Worm (Caenorhabditis elegans) whole organism, L4 larva: ENCODE data around the gene pro-1.

Experiments
- F44E2.7 ChIP-seq: fragments of 200-800 bp; sonication (Bioruptor generic); IDR thresholded peaks from 2 replicates; pipeline ENCODE4 v2.1.2; 2022; ENCODE audit warnings: missing genetic modification characterization, missing compliant biosample characterization
- Y105C5A.15 ChIP-seq: fragments of 200-800 bp; sonication (Bioruptor generic); IDR thresholded peaks from 2 replicates; pipeline ENCODE4 v1.3.6; 2022; ENCODE audit warnings: missing genetic modification characterization, missing compliant biosample characterization
- Y5F2A.4 ChIP-seq: fragments of 200-800 bp; sonication (Bioruptor generic); optimal IDR thresholded peaks from 2 replicates; lab custom pipeline; 2018; ENCODE audit warnings: mild to moderate bottlenecking, missing genetic modification characterization, missing compliant biosample characterization
- Y75B8A.6 ChIP-seq: fragments of 200-800 bp; sonication (Bioruptor generic); IDR thresholded peaks from 2 replicates; pipeline ENCODE4 v1.3.6; 2022; ENCODE audit warnings: missing genetic modification reagents, missing genetic modification characterization, missing compliant biosample characterization
- ZK546.5 ChIP-seq, 2 experiments: sonication (generic microtip); optimal IDR thresholded peaks; 2 replicates each; lab custom pipeline; 2017; ENCODE audit warnings: missing biosample characterization in 2 of 2, missing genetic modification characterization in 2 of 2
- aly-2 ChIP-seq: sonication (generic microtip); optimal IDR thresholded peaks from 2 replicates; lab custom pipeline; 2018; ENCODE audit warnings: missing biosample characterization, missing genetic modification characterization
- ama-1 ChIP-seq: fragments of 150-350 bp; optimal IDR thresholded peaks from 2 replicates; lab custom pipeline; 2014; ENCODE audit warnings: inconsistent platforms, mixed read lengths
- attf-4 ChIP-seq: sonication (generic microtip); optimal IDR thresholded peaks from 3 replicates; lab custom pipeline; 2017; ENCODE audit warnings: missing biosample characterization, missing genetic modification characterization
- ceh-20 ChIP-seq: fragments of 200-800 bp; sonication (Bioruptor generic); IDR thresholded peaks from 2 replicates; pipeline ENCODE4 v1.3.6; 2022; ENCODE audit warnings: missing genetic modification reagents, missing genetic modification characterization, missing compliant biosample characterization
- ceh-32 ChIP-seq: sonication (generic microtip); optimal IDR thresholded peaks from 2 replicates; lab custom pipeline; 2016; ENCODE audit warnings: mild to moderate bottlenecking, missing genetic modification characterization, missing compliant biosample characterization; ENCODE audit not compliant: poor library complexity
- ceh-44 ChIP-seq: fragments of 200-800 bp; sonication (Bioruptor generic); IDR thresholded peaks from 2 replicates; pipeline ENCODE4 v1.3.6; 2022; ENCODE audit warnings: missing genetic modification reagents, missing genetic modification characterization, missing compliant biosample characterization
- ceh-82 ChIP-seq: sonication (generic microtip); optimal IDR thresholded peaks from 2 replicates; lab custom pipeline; 2017; ENCODE audit warnings: missing biosample characterization, missing genetic modification characterization
- daf-12 ChIP-seq: fragments of 150-350 bp; optimal IDR thresholded peaks from 2 replicates; lab custom pipeline; 2014; ENCODE audit warnings: missing biosample characterization, missing genetic modification reagents, missing genetic modification characterization
- daf-16 ChIP-seq, 3 experiments: sonication (generic microtip); optimal IDR thresholded peaks; 2 replicates each; lab custom pipeline; 2016 to 2017; ENCODE audit warnings: missing genetic modification characterization in 3 of 3, missing genetic modification reagents in 3 of 3, mild to moderate bottlenecking in 2 of 3, missing compliant biosample characterization in 2 of 3, missing biosample characterization in 1 of 3, moderate library complexity in 1 of 3
- dmd-6 ChIP-seq: fragments of 200-800 bp; sonication (Bioruptor generic); IDR thresholded peaks from 2 replicates; pipeline ENCODE4 v1.3.6; 2022; ENCODE audit warnings: missing genetic modification reagents, missing genetic modification characterization, missing compliant biosample characterization
- dmd-8 ChIP-seq: fragments of 200-800 bp; sonication (Bioruptor generic); IDR thresholded peaks from 2 replicates; pipeline ENCODE4 v1.3.6; 2022; ENCODE audit warnings: missing genetic modification characterization, missing compliant biosample characterization
- dve-1 ChIP-seq: sonication (generic microtip); optimal IDR thresholded peaks from 2 replicates; lab custom pipeline; 2017; ENCODE audit warnings: antibody characterized with exemption, mild to moderate bottlenecking, missing genetic modification characterization, missing compliant biosample characterization; ENCODE audit not compliant: insufficient read depth
- fkh-10 ChIP-seq: fragments of 150-350 bp; optimal IDR thresholded peaks from 2 replicates; lab custom pipeline; 2014; ENCODE audit warnings: missing biosample characterization, missing genetic modification reagents, missing genetic modification characterization
- jun-1 ChIP-seq: fragments of 150-350 bp; optimal IDR thresholded peaks from 2 replicates; lab custom pipeline; 2014; ENCODE audit warnings: missing biosample characterization, missing genetic modification reagents, missing genetic modification characterization
- lin-13 ChIP-seq: fragments of 150-350 bp; optimal IDR thresholded peaks from 2 replicates; lab custom pipeline; 2014; ENCODE audit warnings: missing biosample characterization, missing genetic modification reagents, missing genetic modification characterization
- lin-15B ChIP-seq: fragments of 150-350 bp; sonication (generic microtip); optimal IDR thresholded peaks from 3 replicates; lab custom pipeline; 2014; ENCODE audit warnings: missing biosample characterization, missing genetic modification characterization
- lin-29 ChIP-seq: fragments of 200-800 bp; sonication (Bioruptor generic); IDR thresholded peaks from 2 replicates; pipeline ENCODE4 v1.3.6; 2022; ENCODE audit warnings: missing genetic modification reagents, missing genetic modification characterization, missing compliant biosample characterization
- lin-39 ChIP-seq: fragments of 150-350 bp; optimal IDR thresholded peaks from 2 replicates; lab custom pipeline; 2014; ENCODE audit warnings: missing biosample characterization, missing genetic modification reagents, missing genetic modification characterization
- lir-3 ChIP-seq: sonication (generic microtip); optimal IDR thresholded peaks from 2 replicates; lab custom pipeline; 2016; ENCODE audit warnings: mild to moderate bottlenecking, missing genetic modification characterization, missing compliant biosample characterization
- madf-5 ChIP-seq, 2 experiments: fragments of 200-800 bp; sonication (Bioruptor generic); IDR thresholded peaks; 2 replicates each; pipeline ENCODE4 v1.3.6; 2022; ENCODE audit warnings: missing compliant biosample characterization in 2 of 2, missing genetic modification characterization in 2 of 2
- mdl-1 ChIP-seq, 2 experiments: fragments of 150-350 bp in 1 of 2; sonication (generic microtip) in 1 of 2; optimal IDR thresholded peaks; 2 replicates each; lab custom pipeline; 2014 to 2017; ENCODE audit warnings: missing biosample characterization in 2 of 2, missing genetic modification characterization in 2 of 2
- mep-1 ChIP-seq: fragments of 150-350 bp; sonication (generic microtip); optimal IDR thresholded peaks from 3 replicates; lab custom pipeline; 2014; ENCODE audit warnings: missing biosample characterization, missing genetic modification characterization
- mes-2 ChIP-seq: sonication (generic microtip); optimal IDR thresholded peaks from 2 replicates; lab custom pipeline; 2016; ENCODE audit warnings: missing genotype, mild to moderate bottlenecking, missing genetic modification characterization, missing compliant biosample characterization; ENCODE audit not compliant: poor library complexity, severe bottlenecking
- mxl-2 ChIP-seq: fragments of 200-800 bp; sonication (Bioruptor generic); conservative IDR thresholded peaks from 2 replicates; pipeline ENCODE4 v1.3.6; 2022; ENCODE audit warnings: missing genetic modification reagents, missing genetic modification characterization, missing compliant biosample characterization
- mxl-3 ChIP-seq: fragments of 200-800 bp; sonication (Bioruptor generic); optimal IDR thresholded peaks from 2 replicates; lab custom pipeline; 2018; ENCODE audit warnings: mild to moderate bottlenecking, missing genetic modification characterization, missing compliant biosample characterization
- nhr-102 ChIP-seq: sonication (generic microtip); optimal IDR thresholded peaks from 2 replicates; lab custom pipeline; 2016; ENCODE audit warnings: mild to moderate bottlenecking, missing genetic modification characterization, moderate library complexity, missing compliant biosample characterization
- nhr-111 ChIP-seq: fragments of 200-800 bp; sonication (Bioruptor generic); optimal IDR thresholded peaks from 2 replicates; lab custom pipeline; 2018; ENCODE audit warnings: mild to moderate bottlenecking, missing genetic modification characterization, missing compliant biosample characterization
- nhr-28 ChIP-seq: fragments of 150-350 bp; optimal IDR thresholded peaks from 2 replicates; lab custom pipeline; 2014; ENCODE audit warnings: missing biosample characterization, missing genetic modification characterization
- nhr-41 ChIP-seq: fragments of 200-800 bp; sonication (Bioruptor generic); IDR thresholded peaks from 2 replicates; pipeline ENCODE4 v1.3.6; 2022; ENCODE audit warnings: missing genetic modification reagents, missing genetic modification characterization, missing compliant biosample characterization
- nhr-42 ChIP-seq: fragments of 200-800 bp; sonication (Bioruptor generic); IDR thresholded peaks from 2 replicates; pipeline ENCODE4 v1.3.6; 2022; ENCODE audit warnings: missing genetic modification characterization, missing compliant biosample characterization
- nhr-48 ChIP-seq: sonication (generic microtip); optimal IDR thresholded peaks from 2 replicates; lab custom pipeline; 2016; ENCODE audit warnings: mild to moderate bottlenecking, missing genetic modification characterization, missing compliant biosample characterization
- nhr-6 ChIP-seq: fragments of 150-350 bp; optimal IDR thresholded peaks from 2 replicates; lab custom pipeline; 2014; ENCODE audit warnings: missing biosample characterization, missing genetic modification characterization
- pha-4 ChIP-seq, 2 experiments: fragments of 150-350 bp in 1 of 2; fragments of 200-800 bp in 1 of 2; sonication (Bioruptor generic) in 1 of 2; IDR thresholded peaks in 1 of 2; optimal IDR thresholded peaks in 1 of 2; 2 replicates each; pipeline versions ENCODE4 v1.3.6 to Lab custom; 2014 to 2022; ENCODE audit warnings: missing genetic modification characterization in 2 of 2, missing genetic modification reagents in 2 of 2, missing biosample characterization in 1 of 2, missing compliant biosample characterization in 1 of 2
- php-3 ChIP-seq: fragments of 200-800 bp; sonication (Bioruptor generic); IDR thresholded peaks from 2 replicates; pipeline ENCODE4 v1.3.6; 2022; ENCODE audit warnings: missing genetic modification reagents, missing genetic modification characterization, missing compliant biosample characterization
- set-16 ChIP-seq: fragments of 200-800 bp; sonication (Bioruptor generic); IDR thresholded peaks from 2 replicates; pipeline ENCODE4 v1.3.6; 2022; ENCODE audit warnings: missing genetic modification reagents, missing genetic modification characterization, missing compliant biosample characterization
- skn-1 ChIP-seq: fragments of 150-350 bp; optimal IDR thresholded peaks from 2 replicates; lab custom pipeline; 2014; ENCODE audit warnings: missing biosample characterization, missing genetic modification characterization
- snpc-1.2 ChIP-seq: fragments of 200-800 bp; sonication (Bioruptor generic); IDR thresholded peaks from 2 replicates; pipeline ENCODE4 v1.3.6; 2022; ENCODE audit warnings: missing genetic modification reagents, missing genetic modification characterization, missing compliant biosample characterization
- tra-1 ChIP-seq: fragments of 200-800 bp; sonication (Bioruptor generic); IDR thresholded peaks from 2 replicates; pipeline ENCODE4 v1.3.6; 2022; ENCODE audit warnings: missing genetic modification reagents, missing genetic modification characterization, missing compliant biosample characterization
- unc-62 ChIP-seq, 3 experiments: fragments of 150-350 bp in 1 of 3; sonication (generic microtip); optimal IDR thresholded peaks in 2 of 3; peaks in 1 of 3; 1 replicate in 1 of 3; 2 replicates in 2 of 3; lab custom pipeline; 2014 to 2017; ENCODE audit warnings: missing biosample characterization in 3 of 3, missing genetic modification characterization in 3 of 3, missing genetic modification reagents in 3 of 3, missing genotype in 1 of 3
- vab-7 ChIP-seq: fragments of 200-800 bp; sonication (Bioruptor generic); IDR thresholded peaks from 2 replicates; pipeline ENCODE4 v1.3.6; 2022; ENCODE audit warnings: missing genetic modification reagents, missing genetic modification characterization, missing compliant biosample characterization
- zag-1 ChIP-seq: fragments of 150-350 bp; optimal IDR thresholded peaks from 2 replicates; lab custom pipeline; 2014; ENCODE audit warnings: missing biosample characterization, missing genetic modification characterization
- zfp-2 ChIP-seq: sonication (generic microtip); optimal IDR thresholded peaks from 2 replicates; lab custom pipeline; 2016; ENCODE audit warnings: mild to moderate bottlenecking, missing genetic modification characterization, missing compliant biosample characterization
- zip-2 ChIP-seq: fragments of 150-350 bp; optimal IDR thresholded peaks from 2 replicates; lab custom pipeline; 2014; ENCODE audit warnings: missing biosample characterization, missing genetic modification characterization
- ztf-7 ChIP-seq: fragments of 150-350 bp; optimal IDR thresholded peaks from 2 replicates; lab custom pipeline; 2014; ENCODE audit warnings: missing biosample characterization, missing genetic modification characterization

The pro-1 gene

ce11 chrII:10563368-10563767 is 21.6 kb upstream of the pro-1 start, which contains the start of gene cdc-48.1:
cdc-48.1 (minus strand) TSS chrII:10563407.
- peak; percentile 100 for TF ChIP-seq fkh-10
- peak; percentile 97 for TF ChIP-seq nhr-41 (GFP tag; lab: Robert Waterston, UW)
- TF ChIP-seq zag-1 (tag; lab: Kevin White, UChicago): peak; percentile 92
- peak; percentile 100 for TF ChIP-seq mes-2 (tag; lab: Kevin White, UChicago)
- TF ChIP-seq ceh-44 (GFP tag; lab: Robert Waterston, UW): peak; percentile 96
- TF ChIP-seq lir-3: peak; percentile 87
- TF ChIP-seq mxl-2 (GFP tag; lab: Robert Waterston, UW): peak; percentile 93
- peak; percentile 85 for TF ChIP-seq ama-1
- TF ChIP-seq lin-29: peak; percentile 98
- peak; percentile 100 for TF ChIP-seq dve-1
- peak; percentile 98 for TF ChIP-seq lin-39 (tag; lab: Kevin White, UChicago)
- TF ChIP-seq unc-62 (GFP tag; optimal IDR thresholded peaks at IDR 0.05 in 1 of 2; lab: Kevin White, UChicago): peak; percentile 19 to 100
- no peak for TF ChIP-seq unc-62 (tag; optimal IDR thresholded peaks at IDR 0.05; lab: Kevin White, UChicago)
- TF ChIP-seq zfp-2 (tag; lab: Kevin White, UChicago): peak; percentile 94
- TF ChIP-seq Y5F2A.4 (GFP tag; lab: Kevin White, UChicago): peak; percentile 97
- peak; percentile 99 for TF ChIP-seq nhr-28 (tag; lab: Kevin White, UChicago)
- TF ChIP-seq tra-1 (GFP tag; lab: Robert Waterston, UW): peak; percentile 100
- peak; percentile 97 for TF ChIP-seq nhr-48 (tag; lab: Kevin White, UChicago)
- TF ChIP-seq vab-7 (GFP tag; lab: Robert Waterston, UW): peak; percentile 99
- peak; percentile 100 for TF ChIP-seq nhr-6 (tag; lab: Kevin White, UChicago)
- peak; percentile 73 for TF ChIP-seq skn-1 (tag; lab: Kevin White, UChicago)
- TF ChIP-seq Y105C5A.15: peak; percentile 93
- TF ChIP-seq dmd-6 (GFP tag; lab: Robert Waterston, UW): peak; percentile 100
- peak; percentile 97 for TF ChIP-seq jun-1 (tag; lab: Kevin White, UChicago)
- TF ChIP-seq php-3 (GFP tag; lab: Robert Waterston, UW): peak; percentile 96
- peak; percentile 95 for TF ChIP-seq F44E2.7
- TF ChIP-seq pha-4 (GFP tag; IDR thresholded peaks at IDR 0.05; lab: Robert Waterston, UW): peak; percentile 99
- TF ChIP-seq pha-4 (tag; optimal IDR thresholded peaks at IDR 0.05; lab: Kevin White, UChicago): peak; percentile 100
- TF ChIP-seq attf-4: peak; percentile 73
- peak; percentile 81 for TF ChIP-seq ceh-32 (tag; lab: Kevin White, UChicago)
- TF ChIP-seq daf-16 (GFP tag; optimal IDR thresholded peaks at IDR 0.05; lab: Kevin White, UChicago): peak; percentile 91 to 94
- peak; percentile 97 for TF ChIP-seq daf-16 (tag; optimal IDR thresholded peaks at IDR 0.05; lab: Kevin White, UChicago)
- TF ChIP-seq snpc-1.2 (GFP tag; lab: Robert Waterston, UW): peak; percentile 94
- TF ChIP-seq daf-12 (tag; lab: Kevin White, UChicago): peak; percentile 35
- TF ChIP-seq lin-15B (tag; lab: Kevin White, UChicago): peak; percentile 100
- peak in 1 of 2 experiments; percentile 90 for TF ChIP-seq ZK546.5 (tag; optimal IDR thresholded peaks at IDR 0.05; lab: Kevin White, UChicago)
- peak; percentile 100 for TF ChIP-seq mep-1 (tag; lab: Kevin White, UChicago)
- peak; percentile 100 for TF ChIP-seq ceh-20 (GFP tag; lab: Robert Waterston, UW)
- peak; percentile 72; the same call in 1 of the 2 replicates for TF ChIP-seq dmd-8 (GFP tag; lab: Robert Waterston, UW)
- TF ChIP-seq mdl-1 (tag; optimal IDR thresholded peaks at IDR 0.05; lab: Kevin White, UChicago): peak; percentile 73 to 98
- peak; percentile 96 for TF ChIP-seq ztf-7 (tag; lab: Kevin White, UChicago)
- TF ChIP-seq lin-13 (GFP tag; lab: Kevin White, UChicago): peak; percentile 100
- peak; percentile 96 for TF ChIP-seq mxl-3 (GFP tag; lab: Kevin White, UChicago)
- peak; percentile 99 for TF ChIP-seq Y75B8A.6
- TF ChIP-seq aly-2: peak; percentile 90
- TF ChIP-seq nhr-42 (GFP tag; lab: Robert Waterston, UW): peak; percentile 99
- TF ChIP-seq nhr-111: peak; percentile 79
- peak; percentile 98 for TF ChIP-seq nhr-102 (tag; lab: Kevin White, UChicago)
- peak; percentile 30; the same call in 1 of the 2 replicates for TF ChIP-seq set-16
- TF ChIP-seq zip-2 (tag; lab: Kevin White, UChicago): peak; percentile 95
- TF ChIP-seq ceh-82 (tag; lab: Kevin White, UChicago): peak; percentile 74
- peak; percentile 88 to 94; a peak in 3 of 4 replicates for TF ChIP-seq madf-5 (GFP tag; IDR thresholded peaks at IDR 0.05; lab: Robert Waterston, UW)
